Fruit fly (Drosophila melanogaster): ENCODE results near the gene RpS21.

Gene RpS21

dm6 chr2L:2885503-2886225, 29.8 kb downstream of the RpS21 start, which contains the start of the genes NTPase and lilli (continued):
- TF ChIP-seq Ada2b (GFP tag; IDR thresholded peaks at IDR 0.05) = 0 out of 2 replicates have a peak, but pooled peaks have one; percentile 18
- peak; percentile 53 for TF ChIP-seq Six4 (GFP tag; optimal IDR thresholded peaks at IDR 0.05)
- peak; percentile 97 for TF ChIP-seq CG6791 (GFP tag; IDR thresholded peaks at IDR 0.05; ENCODE audit: partially characterized antibody)
- TF ChIP-seq CG9215 (GFP tag; IDR thresholded peaks at IDR 0.05) = no peak
- TF ChIP-seq Rx (GFP tag; IDR thresholded peaks at IDR 0.05) = no peak; the same call in 1 of the 2 replicates
- no peak for TF ChIP-seq Hey (tag; optimal IDR thresholded peaks at IDR 0.05)
- TF ChIP-seq sob (GFP tag; IDR thresholded peaks at IDR 0.05) = peak; percentile 83
- peak; percentile 25 for TF ChIP-seq stwl (tag; optimal IDR thresholded peaks at IDR 0.05)
- TF ChIP-seq dimm (GFP tag; IDR thresholded peaks at IDR 0.05) = no peak
- TF ChIP-seq CG9437 (GFP tag; optimal IDR thresholded peaks at IDR 0.05) = peak; percentile 44
- TF ChIP-seq sc (optimal IDR thresholded peaks at IDR 0.05) = no peak
- no peak for TF ChIP-seq sc (GFP tag; optimal IDR thresholded peaks at IDR 0.05)
- TF ChIP-seq eyg (GFP tag; optimal IDR thresholded peaks at IDR 0.05) = no peak
- TF ChIP-seq nerfin-1 (tag; optimal IDR thresholded peaks at IDR 0.05) = no peak
- peak; percentile 32 for TF ChIP-seq Hmr (GFP tag; optimal IDR thresholded peaks at IDR 0.05)
- TF ChIP-seq CG16815 (GFP tag; optimal IDR thresholded peaks at IDR 0.05) = peak; percentile 22
- TF ChIP-seq br (optimal IDR thresholded peaks at IDR 0.05) = no peak
- TF ChIP-seq otp (GFP tag; IDR thresholded peaks at IDR 0.05) = no peak
- TF ChIP-seq sima (GFP tag; optimal IDR thresholded peaks at IDR 0.05) = no peak
- TF ChIP-seq CG17612 (GFP tag; IDR thresholded peaks at IDR 0.05) = no peak
- no peak for TF ChIP-seq ac (GFP tag; optimal IDR thresholded peaks at IDR 0.05)
- TF ChIP-seq CG15269 (tag; optimal IDR thresholded peaks at IDR 0.05) = no peak
- TF ChIP-seq C15 (GFP tag; IDR thresholded peaks at IDR 0.05) = no peak
- 0 out of 2 replicates have a peak, but pooled peaks have one; percentile 12 for TF ChIP-seq crol (GFP tag; IDR thresholded peaks at IDR 0.05)
- TF ChIP-seq amos (GFP tag; IDR thresholded peaks at IDR 0.05; ENCODE audit: partially characterized antibody) = peak; percentile 94
- peak; percentile 62 for TF ChIP-seq crc (GFP tag; optimal IDR thresholded peaks at IDR 0.05)
- peak; percentile 44; the same call in 1 of the 2 replicates for TF ChIP-seq CG6272 (GFP tag; IDR thresholded peaks at IDR 0.05)
- peak; percentile 72 for TF ChIP-seq CG18764 (GFP tag; optimal IDR thresholded peaks at IDR 0.05)
- 0 out of 3 replicates have a peak, but pooled peaks have one; percentile 36 for TF ChIP-seq gce (GFP tag; IDR thresholded peaks at IDR 0.05)
- no peak for TF ChIP-seq esg (GFP tag; conservative IDR thresholded peaks at IDR 0.05)
- TF ChIP-seq CG2202 (tag; optimal IDR thresholded peaks at IDR 0.05) = no peak
- no peak for TF ChIP-seq dati (GFP tag; IDR thresholded peaks at IDR 0.05)
- no peak for TF ChIP-seq bowl (GFP tag; IDR thresholded peaks at IDR 0.05)
- TF ChIP-seq MBD-R2 (GFP tag; IDR thresholded peaks at IDR 0.05) = peak; percentile 34; the same call in 1 of the 2 replicates
- no peak for TF ChIP-seq Lpt (GFP tag; optimal IDR thresholded peaks at IDR 0.05)
- no peak; the same call in none of the 2 replicates for TF ChIP-seq CG32772 (GFP tag; IDR thresholded peaks at IDR 0.05)
- no peak for TF ChIP-seq sens-2 (GFP tag; IDR thresholded peaks at IDR 0.05)
- TF ChIP-seq CG6175 (GFP tag; IDR thresholded peaks at IDR 0.05) = 0 out of 3 replicates have a peak, but pooled peaks have one; percentile 19
- TF ChIP-seq p53 (GFP tag; optimal IDR thresholded peaks at IDR 0.05) = peak; percentile 64
- peak; percentile 38 for TF ChIP-seq CG7556 (GFP tag; optimal IDR thresholded peaks at IDR 0.05)
- TF ChIP-seq Elba2 (GFP tag; optimal IDR thresholded peaks at IDR 0.05) = peak; percentile 18
- TF ChIP-seq CG34376 (GFP tag; optimal IDR thresholded peaks at IDR 0.05) = no peak
- TF ChIP-seq fd3F (GFP tag; optimal IDR thresholded peaks at IDR 0.05) = no peak
- TF ChIP-seq lilli (GFP tag; optimal IDR thresholded peaks at IDR 0.05) = peak; percentile 95
- TF ChIP-seq HLHmδ (GFP tag; optimal IDR thresholded peaks at IDR 0.05) = no peak
- TF ChIP-seq salm (tag; optimal IDR thresholded peaks at IDR 0.05) = no peak
- TF ChIP-seq CG2712 (tag; optimal IDR thresholded peaks at IDR 0.05) = peak; percentile 15
- peak; percentile 57 for TF ChIP-seq Bteb2 (GFP tag; optimal IDR thresholded peaks at IDR 0.05)
- TF ChIP-seq Oaz (GFP tag; IDR thresholded peaks at IDR 0.05) = 0 out of 2 replicates have a peak, but pooled peaks have one; percentile 28
- TF ChIP-seq CG8089 (GFP tag; optimal IDR thresholded peaks at IDR 0.05) = peak; percentile 52
- TF ChIP-seq cas (GFP tag; IDR thresholded peaks at IDR 0.05) = peak; percentile 24; the same call in 1 of the 2 replicates

All from whole organism, embryonic.